Worm (Caenorhabditis elegans) whole organism, early embryonic: ENCODE data around the gene F42C5.3.

ENCODE experiments used
- B0310.2 ChIP-seq: sonication (generic microtip); optimal IDR thresholded peaks from 2 replicates; lab custom pipeline; 2016; ENCODE audit warnings: mild to moderate bottlenecking, missing genetic modification characterization, missing compliant biosample characterization
- F13C5.2 ChIP-seq: sonication (generic microtip); optimal IDR thresholded peaks from 2 replicates; lab custom pipeline; 2017; ENCODE audit warnings: mild to moderate bottlenecking, missing genetic modification characterization, inconsistent platforms, missing compliant biosample characterization
- aly-1 ChIP-seq: sonication (generic microtip); optimal IDR thresholded peaks from 2 replicates; lab custom pipeline; 2016; ENCODE audit warnings: missing genetic modification characterization, missing compliant biosample characterization
- ama-1 ChIP-seq: fragments of 150-350 bp; optimal IDR thresholded peaks from 2 replicates; lab custom pipeline; 2014
- ceh-13 ChIP-seq: fragments of 200-800 bp; sonication (Bioruptor generic); optimal IDR thresholded peaks from 2 replicates; lab custom pipeline; 2018; ENCODE audit warnings: mild to moderate bottlenecking, missing genetic modification characterization, missing compliant biosample characterization
- ceh-36 ChIP-seq: sonication (generic microtip); optimal IDR thresholded peaks from 2 replicates; lab custom pipeline; 2016; ENCODE audit warnings: missing genetic modification characterization, inconsistent platforms, missing compliant biosample characterization
- ets-7 ChIP-seq: sonication (generic microtip); optimal IDR thresholded peaks from 2 replicates; lab custom pipeline; 2016; ENCODE audit warnings: missing genotype, missing genetic modification characterization, missing compliant biosample characterization
- flt-1 ChIP-seq: fragments of 200-800 bp; sonication (Bioruptor generic); IDR thresholded peaks from 2 replicates; pipeline ENCODE4 v1.3.6; 2022; ENCODE audit warnings: missing genetic modification characterization, missing compliant biosample characterization
- hmbx-1 ChIP-seq: sonication (generic microtip); optimal IDR thresholded peaks from 2 replicates; lab custom pipeline; 2016; ENCODE audit warnings: mild to moderate bottlenecking, missing genetic modification characterization, missing compliant biosample characterization
- hmg-4 ChIP-seq: fragments of 200-800 bp; sonication (Bioruptor generic); optimal IDR thresholded peaks from 2 replicates; lab custom pipeline; 2018; ENCODE audit warnings: mild to moderate bottlenecking, missing genetic modification characterization, missing compliant biosample characterization
- hnd-1 ChIP-seq: sonication (generic microtip); optimal IDR thresholded peaks from 2 replicates; lab custom pipeline; 2016; ENCODE audit warnings: missing genetic modification characterization, missing compliant biosample characterization
- pes-1 ChIP-seq: fragments of 200-800 bp; sonication (Bioruptor generic); IDR thresholded peaks from 2 replicates; pipeline ENCODE4 v1.3.6; 2022; ENCODE audit warnings: missing genetic modification reagents, missing genetic modification characterization, missing compliant biosample characterization
- scrt-1 ChIP-seq: fragments of 200-800 bp; sonication (Bioruptor generic); IDR thresholded peaks from 2 replicates; pipeline ENCODE4 v1.3.6; 2022; ENCODE audit warnings: missing genetic modification characterization, missing compliant biosample characterization
- sea-1 ChIP-seq: fragments of 200-800 bp; sonication (Bioruptor generic); conservative IDR thresholded peaks from 2 replicates; pipeline ENCODE4 v1.3.6; 2022; ENCODE audit warnings: missing genetic modification characterization, missing compliant biosample characterization
- tbx-11 ChIP-seq: fragments of 200-800 bp; sonication (Bioruptor generic); IDR thresholded peaks from 2 replicates; pipeline ENCODE4 v1.3.6; 2022; ENCODE audit warnings: missing genetic modification characterization, missing compliant biosample characterization
- tbx-37 ChIP-seq: fragments of 200-800 bp; sonication (Bioruptor generic); conservative IDR thresholded peaks from 2 replicates; pipeline ENCODE4 v1.3.6; 2022; ENCODE audit warnings: missing genetic modification reagents, missing genetic modification characterization, missing compliant biosample characterization
- tra-4 ChIP-seq: sonication (generic microtip); optimal IDR thresholded peaks from 2 replicates; lab custom pipeline; 2017; ENCODE audit warnings: missing genetic modification characterization, missing compliant biosample characterization

Gene F42C5.3

DNA sequence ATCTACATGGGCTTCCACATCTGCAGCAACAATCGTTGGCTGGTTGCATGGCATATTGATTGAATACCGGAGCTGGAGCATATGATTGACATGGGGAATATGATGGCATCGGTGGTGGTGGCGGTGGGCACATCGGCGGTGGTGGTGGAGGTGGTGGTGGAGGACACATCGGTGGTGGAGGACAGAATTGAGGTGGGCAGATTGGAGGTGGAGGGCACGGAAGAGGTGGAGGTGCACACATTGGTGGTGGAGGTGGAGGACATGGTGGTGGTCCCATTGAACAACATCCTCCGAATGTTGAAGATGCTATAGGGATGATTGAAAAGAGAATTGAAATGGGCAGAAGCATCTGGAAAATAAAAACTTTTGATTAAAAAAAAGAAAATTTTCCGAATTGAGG lies 23.0 kb upstream of the F42C5.3 start, which contains the start of gene grl-4:
Gene grl-4, minus strand, starts transcription at position 351 of the 400 bp plus-strand sequence.
- no peak for TF ChIP-seq tbx-37 (GFP tag; lab: Robert Waterston, UW)
- no peak for TF ChIP-seq ama-1
- no peak for TF ChIP-seq ets-7 (tag; lab: Kevin White, UChicago)
- no peak for TF ChIP-seq hmg-4

DNA sequence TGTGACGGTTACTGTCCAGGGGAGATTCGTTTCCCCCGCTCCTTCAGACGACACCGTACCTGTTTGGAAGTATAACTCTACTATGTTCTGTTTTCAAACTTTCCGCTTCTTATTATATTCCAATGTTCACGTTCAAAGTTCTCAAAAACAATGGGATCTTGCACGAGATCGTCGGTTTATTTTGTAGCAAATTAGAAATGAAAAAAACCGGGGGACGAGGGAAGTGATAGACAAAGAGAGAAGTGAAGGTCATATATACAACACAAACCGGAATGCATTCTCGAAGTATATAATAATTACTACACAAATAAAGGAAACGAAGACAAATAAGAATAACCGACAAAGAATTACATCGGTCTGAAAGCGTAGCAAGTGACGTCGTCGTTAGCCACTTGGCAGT lies 22.3 kb upstream of the F42C5.3 start:
- TF ChIP-seq ceh-13 (GFP tag; lab: Kevin White, UChicago) (no peak), tra-4 (tag; lab: Kevin White, UChicago) (no peak), pes-1 (GFP tag; lab: Robert Waterston, UW) (no peak), tbx-11 (GFP tag; lab: Robert Waterston, UW) (no peak)

- TF ChIP-seq ama-1: no peak
- no peak for TF ChIP-seq ceh-36 (tag; lab: Kevin White, UChicago)
- no peak for TF ChIP-seq hmg-4
- TF ChIP-seq hnd-1: no peak
- no peak for TF ChIP-seq ets-7 (tag; lab: Kevin White, UChicago)
- TF ChIP-seq tbx-11 (GFP tag; lab: Robert Waterston, UW): no peak
- no peak for TF ChIP-seq tra-4 (tag; lab: Kevin White, UChicago)
- no peak for TF ChIP-seq pes-1 (GFP tag; lab: Robert Waterston, UW)
- TF ChIP-seq flt-1: no peak
- no peak for TF ChIP-seq tbx-37 (GFP tag; lab: Robert Waterston, UW)
- TF ChIP-seq ceh-13 (GFP tag; lab: Kevin White, UChicago): no peak
- no peak for TF ChIP-seq F13C5.2
- no peak for TF ChIP-seq aly-1 (tag; lab: Kevin White, UChicago)
- TF ChIP-seq hmbx-1 (tag; lab: Kevin White, UChicago): no peak
These were observed 21.6 kb upstream of the F42C5.3 start, which contains the start of gene F42C5.6 for ce11 chrIV:7308974-7309373. F42C5.6 (minus strand) TSS chrIV:7309074.

ce11 chrIV:7305325-7305724 lies 18.0 kb upstream of the F42C5.3 start, which contains the start of gene npr-27:
npr-27 (plus strand) TSS chrIV:7305625.
- TF ChIP-seq tbx-11 (GFP tag; lab: Robert Waterston, UW) (no peak), ama-1 (no peak), hmg-4 (no peak), F13C5.2 (no peak), hmbx-1 (tag; lab: Kevin White, UChicago) (no peak), scrt-1 (GFP tag; lab: Robert Waterston, UW) (no peak), pes-1 (GFP tag; lab: Robert Waterston, UW) (no peak), aly-1 (tag; lab: Kevin White, UChicago) (no peak)

ce11 chrIV:7301481-7301880 lies 14.1 kb upstream of the F42C5.3 start:
- TF ChIP-seq hmg-4 (no peak), ceh-36 (tag; lab: Kevin White, UChicago) (no peak), ets-7 (tag; lab: Kevin White, UChicago) (no peak), ceh-13 (GFP tag; lab: Kevin White, UChicago) (no peak)

ce11 chrIV:7294121-7294520 lies 6.7 kb upstream of the F42C5.3 start, which contains the start of gene F42C5.5:
F42C5.5 (minus strand) TSS chrIV:7294221.
- TF ChIP-seq scrt-1 (GFP tag; lab: Robert Waterston, UW) (no peak), tbx-37 (GFP tag; lab: Robert Waterston, UW) (no peak), hmg-4 (no peak), ceh-36 (tag; lab: Kevin White, UChicago) (no peak), ama-1 (no peak)

ce11 chrIV:7291957-7292356 lies 4.6 kb upstream of the F42C5.3 start, which contains the start of gene F42C5.4:
F42C5.4 (minus strand) TSS chrIV:7292127.
- no peak for TF ChIP-seq aly-1 (tag; lab: Kevin White, UChicago)
- TF ChIP-seq ceh-36 (tag; lab: Kevin White, UChicago): no peak

DNA sequence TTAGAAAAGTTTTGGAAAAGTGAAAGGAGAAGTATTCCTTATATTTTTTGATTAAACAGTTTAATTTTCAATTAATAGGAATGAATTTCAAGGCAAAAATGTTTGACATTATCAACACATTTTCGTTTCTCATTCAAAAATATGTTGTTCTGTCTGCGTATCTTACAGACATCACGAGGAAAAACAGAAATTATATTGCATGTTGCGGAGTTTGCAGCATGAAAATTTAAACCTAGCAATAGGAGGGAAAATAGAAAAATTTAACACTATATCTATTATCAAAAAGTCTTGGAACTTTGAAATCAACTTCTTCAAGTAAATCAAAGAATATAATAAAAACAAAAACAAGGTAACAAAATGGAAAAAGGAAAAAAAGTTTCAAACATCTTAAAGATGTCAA lies 3.7 kb upstream of the F42C5.3 start:
- no peak for TF ChIP-seq sea-1
- TF ChIP-seq hnd-1: no peak

DNA sequence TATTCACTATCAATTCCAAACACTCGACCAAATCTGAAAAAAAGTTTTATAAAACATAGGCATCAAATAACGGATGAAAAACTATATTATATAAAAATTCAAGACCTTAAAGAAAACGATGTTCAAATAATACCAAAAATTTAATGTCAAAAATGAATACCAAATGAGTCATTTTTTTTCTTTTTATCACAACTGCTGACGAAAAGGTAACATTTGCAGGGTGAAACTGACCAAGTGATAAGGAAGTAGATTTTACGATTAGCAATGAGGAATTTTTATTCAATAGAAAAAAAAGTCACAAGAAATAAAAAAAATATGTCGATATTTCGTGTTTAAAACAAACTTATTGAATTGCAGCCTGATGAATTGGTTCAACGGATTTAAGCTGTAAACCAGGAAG lies 1.5 kb downstream of the F42C5.3 start, which contains the start of gene C06E4.8:
Gene C06E4.8, minus strand, starts transcription at position 37 of the 400 bp plus-strand sequence.
- no peak for TF ChIP-seq hmbx-1 (tag; lab: Kevin White, UChicago)
- TF ChIP-seq hnd-1: no peak

ce11 chrIV:7282957-7283356 lies 4.4 kb downstream of the F42C5.3 start, which contains the start of gene C06E4.1:
C06E4.1 (plus strand) TSS chrIV:7283257.
- TF ChIP-seq ama-1 (no peak), sea-1 (no peak), aly-1 (tag; lab: Kevin White, UChicago) (no peak), tbx-37 (GFP tag; lab: Robert Waterston, UW) (no peak), pes-1 (GFP tag; lab: Robert Waterston, UW) (no peak), flt-1 (no peak), tra-4 (tag; lab: Kevin White, UChicago) (no peak), hnd-1 (no peak), hmbx-1 (tag; lab: Kevin White, UChicago) (no peak), tbx-11 (GFP tag; lab: Robert Waterston, UW) (no peak), B0310.2 (tag; lab: Kevin White, UChicago) (no peak), ceh-36 (tag; lab: Kevin White, UChicago) (no peak), ets-7 (tag; lab: Kevin White, UChicago) (no peak), scrt-1 (GFP tag; lab: Robert Waterston, UW) (no peak), ceh-13 (GFP tag; lab: Kevin White, UChicago) (no peak), hmg-4 (no peak)
